Fruit fly (Drosophila melanogaster): ENCODE measurements around the gene CG14598.

Gene CG14598

DNA sequence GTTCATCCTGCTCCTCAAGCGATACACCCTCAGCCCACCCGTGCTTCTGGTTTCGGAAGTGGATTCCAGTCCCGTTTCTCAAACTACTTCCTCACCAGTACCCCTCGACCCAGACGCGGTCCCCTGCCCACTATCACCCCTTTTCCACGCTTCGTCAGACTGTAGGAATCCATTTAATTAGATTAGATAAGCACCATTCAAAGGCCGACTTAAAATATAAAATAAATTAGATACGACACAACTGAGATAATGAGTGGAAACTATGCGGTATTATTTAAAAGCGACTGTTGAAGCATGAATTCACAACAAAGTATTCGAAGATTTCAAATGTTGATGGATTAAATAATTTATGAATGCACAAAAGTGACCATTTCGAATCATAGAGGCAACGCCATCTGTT is 1.8 kb downstream of the CG14598 start:
- TF ChIP-seq ss (GFP tag; optimal IDR thresholded peaks at IDR 0.05) (no peak), dac (GFP tag; optimal IDR thresholded peaks at IDR 0.05) (no peak), acj6 (GFP tag; optimal IDR thresholded peaks at IDR 0.05) (no peak), net (GFP tag; optimal IDR thresholded peaks at IDR 0.05) (no peak), Hr4 (GFP tag; optimal IDR thresholded peaks at IDR 0.05) (no peak), CG10669 (GFP tag; optimal IDR thresholded peaks at IDR 0.05) (no peak), Ets96B (tag; optimal IDR thresholded peaks at IDR 0.05) (no peak), Lpt (GFP tag; optimal IDR thresholded peaks at IDR 0.05) (no peak), fkh (GFP tag; optimal IDR thresholded peaks at IDR 0.05) (no peak), Gug (GFP tag; IDR thresholded peaks at IDR 0.05) (no peak), Hr39 (GFP tag; optimal IDR thresholded peaks at IDR 0.05) (no peak), Blimp-1 (GFP tag; optimal IDR thresholded peaks at IDR 0.05) (no peak), CG11902 (GFP tag; optimal IDR thresholded peaks at IDR 0.05) (no peak), pdm3 (GFP tag; optimal IDR thresholded peaks at IDR 0.05) (no peak), Sox102F (GFP tag; optimal IDR thresholded peaks at IDR 0.05) (no peak), achi (GFP tag; optimal IDR thresholded peaks at IDR 0.05) (no peak)

DNA sequence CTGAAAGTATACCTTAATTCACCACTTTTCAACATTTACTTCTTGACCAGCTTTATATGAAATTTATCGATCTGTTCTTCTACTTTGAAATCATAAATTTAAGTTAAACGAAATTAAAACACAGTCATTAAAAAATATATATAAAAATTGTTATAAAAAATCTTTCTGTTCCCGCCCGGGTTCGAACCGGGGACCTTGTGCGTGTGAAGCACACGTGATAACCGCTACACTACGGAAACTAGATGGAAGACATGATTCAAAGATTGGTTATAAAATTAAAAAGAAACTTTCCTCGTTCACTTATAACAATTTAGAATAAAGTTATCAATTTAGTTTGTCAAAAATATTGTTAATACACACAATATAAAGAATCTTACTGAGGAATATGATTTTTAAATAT is 32.3 kb downstream of the CG14598 start:
- TF ChIP-seq Lpt (GFP tag; optimal IDR thresholded peaks at IDR 0.05), result no peak
- TF ChIP-seq dac (GFP tag; optimal IDR thresholded peaks at IDR 0.05), result no peak
- TF ChIP-seq CG6854 (GFP tag; optimal IDR thresholded peaks at IDR 0.05), result no peak
- no peak for TF ChIP-seq svp (GFP tag)
- no peak for TF ChIP-seq achi (GFP tag; optimal IDR thresholded peaks at IDR 0.05)
- TF ChIP-seq fd85E (GFP tag; optimal IDR thresholded peaks at IDR 0.05), result no peak
- peak; percentile 44 for TF ChIP-seq Eip78C (GFP tag)
- TF ChIP-seq Sox14 (GFP tag; optimal IDR thresholded peaks at IDR 0.05), result no peak
- no peak for TF ChIP-seq Smox (GFP tag; optimal IDR thresholded peaks at IDR 0.05)

DNA sequence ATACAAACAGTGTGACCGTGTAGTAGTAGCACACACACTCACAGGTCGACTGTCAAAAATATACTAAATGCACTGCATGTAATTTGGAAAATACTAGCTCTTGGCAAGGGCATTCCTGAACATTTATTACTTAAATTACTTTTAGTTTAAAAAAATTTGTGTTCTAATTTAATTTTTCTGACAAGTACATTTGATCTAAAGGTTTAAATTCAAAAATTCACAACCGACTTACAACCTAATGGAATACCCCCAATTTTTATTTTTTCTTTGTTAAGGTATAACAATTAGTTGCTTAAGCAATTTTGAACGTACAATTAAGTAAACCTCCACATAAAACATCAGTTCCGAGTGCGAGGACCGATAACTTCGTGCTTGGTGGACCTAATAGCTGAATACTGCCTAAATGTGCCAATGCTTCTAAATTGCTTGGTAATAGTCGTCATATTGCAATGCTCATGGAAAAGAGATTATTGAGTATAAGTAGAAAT is 34.3 kb downstream of the CG14598 start, which contains the start of gene CG1142:
TSS of gene CG1142 (minus strand) at position 15 of the 488 bp plus-strand sequence.
- TF ChIP-seq fd59A (GFP tag; optimal IDR thresholded peaks at IDR 0.05) (peak; percentile 94), spab (GFP tag; optimal IDR thresholded peaks at IDR 0.05) (peak; percentile 95), Hr39 (GFP tag; optimal IDR thresholded peaks at IDR 0.05) (peak; percentile 96), CG6854 (GFP tag; optimal IDR thresholded peaks at IDR 0.05) (peak; percentile 92), CG1621 (tag; optimal IDR thresholded peaks at IDR 0.05) (peak; percentile 96), Hr4 (GFP tag; optimal IDR thresholded peaks at IDR 0.05) (peak; percentile 96), vri (GFP tag; optimal IDR thresholded peaks at IDR 0.05) (peak; percentile 91), CG32006 (GFP tag; optimal IDR thresholded peaks at IDR 0.05) (peak; percentile 96), Lpt (GFP tag; optimal IDR thresholded peaks at IDR 0.05) (peak; percentile 95), CG8632 (GFP tag; optimal IDR thresholded peaks at IDR 0.05) (peak; percentile 98), Eip75B (GFP tag; optimal IDR thresholded peaks at IDR 0.05) (peak; percentile 97), CG6792 (GFP tag; optimal IDR thresholded peaks at IDR 0.05) (peak; percentile 96), CG8119 (GFP tag; IDR thresholded peaks at IDR 0.05) (peak; percentile 99), CG6163 (GFP tag; IDR thresholded peaks at IDR 0.05) (peak; percentile 99), acj6 (GFP tag; optimal IDR thresholded peaks at IDR 0.05) (peak; percentile 97), CG10631 (GFP tag; optimal IDR thresholded peaks at IDR 0.05) (peak; percentile 97), dsx (GFP tag; optimal IDR thresholded peaks at IDR 0.05; ENCODE audit: poor library complexity, severe bottlenecking) (peak; percentile 98), Met (GFP tag; optimal IDR thresholded peaks at IDR 0.05) (peak; percentile 97), CG11902 (GFP tag; optimal IDR thresholded peaks at IDR 0.05) (peak; percentile 92), fkh (GFP tag; optimal IDR thresholded peaks at IDR 0.05) (peak; percentile 80), Eip78C (GFP tag) (peak; percentile 99), CG10669 (GFP tag; optimal IDR thresholded peaks at IDR 0.05) (peak; percentile 98), CG6808 (GFP tag; optimal IDR thresholded peaks at IDR 0.05) (peak; percentile 93), Ets96B (tag; optimal IDR thresholded peaks at IDR 0.05) (peak; percentile 99), Eip93F (GFP tag; optimal IDR thresholded peaks at IDR 0.05) (peak; percentile 75), lz (GFP tag; optimal IDR thresholded peaks at IDR 0.05) (peak; percentile 98), dac (GFP tag; optimal IDR thresholded peaks at IDR 0.05) (peak; percentile 81), CG6276 (GFP tag; optimal IDR thresholded peaks at IDR 0.05) (peak; percentile 95), CG8319 (GFP tag; optimal IDR thresholded peaks at IDR 0.05) (peak; percentile 96), Sox14 (GFP tag; optimal IDR thresholded peaks at IDR 0.05) (peak; percentile 99), achi (GFP tag; optimal IDR thresholded peaks at IDR 0.05) (peak; percentile 96), svp (GFP tag) (peak; percentile 99), esn (GFP tag; optimal IDR thresholded peaks at IDR 0.05) (peak; percentile 98), CG34406 (GFP tag; optimal IDR thresholded peaks at IDR 0.05) (peak; percentile 98), ss (GFP tag; optimal IDR thresholded peaks at IDR 0.05) (peak; percentile 92 to 97), CG15336 (GFP tag; IDR thresholded peaks at IDR 0.05) (peak; percentile 98), Sox15 (GFP tag; optimal IDR thresholded peaks at IDR 0.05) (peak; percentile 95), CG16779 (tag; optimal IDR thresholded peaks at IDR 0.05) (peak; percentile 83), Gug (GFP tag; IDR thresholded peaks at IDR 0.05) (peak; percentile 98), fd85E (GFP tag; optimal IDR thresholded peaks at IDR 0.05) (peak; percentile 88)

All from whole organism, prepupa.